Fruit fly (Drosophila melanogaster): ENCODE data around the gene mRpL11.
A peak's percentile ranks its signal among the peaks of the same experiment; 100 is the strongest.

mRpL11 gene

DNA sequence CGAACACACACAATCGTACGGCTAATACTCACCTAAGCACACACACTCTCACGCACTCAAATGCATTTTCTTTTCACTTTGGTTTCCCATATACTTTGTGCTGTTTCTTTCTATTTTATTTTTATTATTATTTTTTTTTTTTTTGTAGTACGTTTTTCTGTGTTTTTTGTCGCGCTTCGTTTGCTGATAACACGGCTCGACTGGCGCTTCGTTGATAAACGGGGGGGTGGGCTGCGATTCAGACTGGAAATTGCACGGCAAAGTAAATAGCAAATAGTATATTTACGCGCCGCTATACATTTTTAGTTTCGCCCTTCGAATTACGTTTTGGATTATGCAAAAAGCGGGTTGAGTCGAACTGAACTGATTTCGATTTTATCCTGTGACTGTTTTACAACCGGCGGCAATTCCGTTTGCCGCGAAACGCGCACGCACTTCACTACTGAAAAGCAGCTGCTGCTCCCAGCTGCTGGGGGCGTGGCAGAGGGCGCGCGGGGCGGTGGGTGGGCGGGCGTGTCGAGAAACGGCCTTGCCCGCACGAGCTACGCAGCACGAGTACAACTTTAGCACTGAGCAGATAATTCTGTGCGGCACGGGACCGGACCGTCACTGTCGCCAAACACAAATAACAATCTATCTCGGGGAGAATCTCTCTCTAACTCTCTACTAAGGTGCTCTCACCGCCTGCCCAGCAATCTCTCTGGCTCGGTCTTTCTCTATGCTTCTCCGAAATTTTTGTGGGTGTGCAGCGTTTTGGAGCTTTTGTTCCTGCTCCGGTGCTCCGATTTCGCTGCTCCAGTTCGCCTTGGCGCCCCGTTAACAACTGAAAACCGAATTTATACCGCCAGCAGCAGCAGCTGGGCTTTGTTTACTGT lies 46.1 kb downstream of the mRpL11 start, which contains the start of gene Pde6 (continued):
- TF ChIP-seq Nf-YB (GFP tag; optimal IDR thresholded peaks at IDR 0.05) (no peak), corto (GFP tag; optimal IDR thresholded peaks at IDR 0.05) (no peak), twi (tag; optimal IDR thresholded peaks at IDR 0.05) (no peak), CG17612 (GFP tag; IDR thresholded peaks at IDR 0.05) (0 out of 2 replicates have a peak, but pooled peaks have one; percentile 14), wor (GFP tag; IDR thresholded peaks at IDR 0.05) (no peak), CG8765 (GFP tag; IDR thresholded peaks at IDR 0.05) (no peak), TFAM (GFP tag; optimal IDR thresholded peaks at IDR 0.05) (no peak), Spps (tag; optimal IDR thresholded peaks at IDR 0.05) (no peak), cato (GFP tag; optimal IDR thresholded peaks at IDR 0.05; ENCODE audit: borderline replicate concordance) (no peak), CG12219 (GFP tag; optimal IDR thresholded peaks at IDR 0.05) (no peak), CG17802 (tag; optimal IDR thresholded peaks at IDR 0.05) (no peak), CG10654 (GFP tag; optimal IDR thresholded peaks at IDR 0.05) (no peak), nerfin-2 (GFP tag; IDR thresholded peaks at IDR 0.05; ENCODE audit: partially characterized antibody) (no peak), danr (GFP tag; IDR thresholded peaks at IDR 0.05) (no peak), CG9876 (GFP tag; optimal IDR thresholded peaks at IDR 0.05) (no peak), CG12769 (tag; optimal IDR thresholded peaks at IDR 0.05) (peak; percentile 53), crol (GFP tag; IDR thresholded peaks at IDR 0.05) (peak; percentile 92), jigr1 (GFP tag; IDR thresholded peaks at IDR 0.05) (no peak), CG6254 (GFP tag; optimal IDR thresholded peaks at IDR 0.05) (no peak), Lim3 (GFP tag; IDR thresholded peaks at IDR 0.05) (no peak), CG8089 (GFP tag; optimal IDR thresholded peaks at IDR 0.05) (no peak), disco-r (GFP tag; optimal IDR thresholded peaks at IDR 0.05) (no peak), tx (GFP tag; optimal IDR thresholded peaks at IDR 0.05) (no peak), CG9797 (GFP tag; optimal IDR thresholded peaks at IDR 0.05) (no peak), CG6765 (GFP tag; optimal IDR thresholded peaks at IDR 0.05) (no peak), Dref (GFP tag; IDR thresholded peaks at IDR 0.05) (no peak), Abd-B (GFP tag; optimal IDR thresholded peaks at IDR 0.05) (no peak), cwo (GFP tag; optimal IDR thresholded peaks at IDR 0.05) (peak; percentile 99), CG17568 (GFP tag; optimal IDR thresholded peaks at IDR 0.05) (no peak), CG10321 (GFP tag; IDR thresholded peaks at IDR 0.05) (no peak), CG8944 (GFP tag; optimal IDR thresholded peaks at IDR 0.05) (no peak), CG16863 (GFP tag; optimal IDR thresholded peaks at IDR 0.05) (no peak), CG32767 (GFP tag; IDR thresholded peaks at IDR 0.05) (no peak), Ravus (GFP tag; IDR thresholded peaks at IDR 0.05) (peak; percentile 54), E2f1 (GFP tag; IDR thresholded peaks at IDR 0.05) (peak; percentile 46; the same call in 1 of the 2 replicates), CTCF (GFP tag; optimal IDR thresholded peaks at IDR 0.05) (no peak), Dll (GFP tag; IDR thresholded peaks at IDR 0.05; ENCODE audit: partially characterized antibody) (no peak), crc (GFP tag; optimal IDR thresholded peaks at IDR 0.05) (no peak), gt (GFP tag; IDR thresholded peaks at IDR 0.05) (no peak), Sry-δ (GFP tag; optimal IDR thresholded peaks at IDR 0.05) (no peak), Hey (tag; optimal IDR thresholded peaks at IDR 0.05) (peak; percentile 1), CG3065 (GFP tag; optimal IDR thresholded peaks at IDR 0.05) (peak; percentile 86), Dad (GFP tag; optimal IDR thresholded peaks at IDR 0.05) (no peak), tin (GFP tag; optimal IDR thresholded peaks at IDR 0.05) (no peak), al (GFP tag; IDR thresholded peaks at IDR 0.05) (no peak), stc (GFP tag; IDR thresholded peaks at IDR 0.05) (no peak), ci (GFP tag; IDR thresholded peaks at IDR 0.05) (peak; percentile 64; the same call in 2 of the 3 replicates), sob (GFP tag; IDR thresholded peaks at IDR 0.05) (no peak), CG1602 (GFP tag; optimal IDR thresholded peaks at IDR 0.05) (no peak), CG4730 (GFP tag; IDR thresholded peaks at IDR 0.05) (no peak), Dbx (GFP tag; IDR thresholded peaks at IDR 0.05) (0 out of 3 replicates have a peak, but pooled peaks have one; percentile 8)

All from whole organism, embryonic.